Fruit fly (Drosophila melanogaster): Measurements from ENCODE around the gene Nup35.

Nup35 gene

dm6 chrX:18645720-18646213 lies 2.2 kb upstream of the Nup35 start (continued):
- TF ChIP-seq Lhr (GFP tag; optimal IDR thresholded peaks at IDR 0.05) = no peak
- TF ChIP-seq dimm (GFP tag; IDR thresholded peaks at IDR 0.05) = 0 out of 2 replicates have a peak, but pooled peaks have one; percentile 25
- TF ChIP-seq NfI (GFP tag; optimal IDR thresholded peaks at IDR 0.05) = peak; percentile 23

dm6 chrX:18646855-18647699 lies 905 bp upstream of the Nup35 start, which contains the start of gene Rip11:
TSS of gene Rip11 (minus strand) at chrX:18647648.
- TF ChIP-seq fd96Cb (tag; optimal IDR thresholded peaks at IDR 0.05) = no peak
- TF ChIP-seq Taf1 (GFP tag; IDR thresholded peaks at IDR 0.05) = no peak; the same call in 1 of the 2 replicates
- TF ChIP-seq CG12769 (tag; optimal IDR thresholded peaks at IDR 0.05) = no peak
- peak; percentile 85 for TF ChIP-seq Ets65A (GFP tag)
- TF ChIP-seq sr (GFP tag; IDR thresholded peaks at IDR 0.05) = 0 out of 3 replicates have a peak, but pooled peaks have one; percentile 43
- no peak for TF ChIP-seq CG18599 (GFP tag; optimal IDR thresholded peaks at IDR 0.05)
- TF ChIP-seq D19B (GFP tag; optimal IDR thresholded peaks at IDR 0.05) = no peak
- peak; percentile 85 for TF ChIP-seq crol (GFP tag; IDR thresholded peaks at IDR 0.05)
- no peak for TF ChIP-seq Dfd (GFP tag; optimal IDR thresholded peaks at IDR 0.05)
- no peak for TF ChIP-seq CG31224 (GFP tag; IDR thresholded peaks at IDR 0.05)
- no peak for TF ChIP-seq B-H2 (GFP tag; optimal IDR thresholded peaks at IDR 0.05)
- TF ChIP-seq GATAe (GFP tag; conservative IDR thresholded peaks at IDR 0.05) = peak; percentile 74; the same call in 1 of the 2 replicates
- TF ChIP-seq dpn (GFP tag; optimal IDR thresholded peaks at IDR 0.05) = peak in 1 of 2 experiments; percentile 28
- TF ChIP-seq croc (GFP tag; conservative IDR thresholded peaks at IDR 0.05) = no peak
- TF ChIP-seq cwo (GFP tag; optimal IDR thresholded peaks at IDR 0.05) = peak; percentile 2
- TF ChIP-seq CG10274 (GFP tag; optimal IDR thresholded peaks at IDR 0.05) = no peak
- TF ChIP-seq Rfx (GFP tag; IDR thresholded peaks at IDR 0.05) = peak; percentile 79
- no peak for TF ChIP-seq CG5180 (GFP tag; optimal IDR thresholded peaks at IDR 0.05)
- TF ChIP-seq sens (GFP tag) = peak; percentile 80
- TF ChIP-seq HmgD (GFP tag; optimal IDR thresholded peaks at IDR 0.05) = peak; percentile 22
- peak; percentile 63 for TF ChIP-seq amos (GFP tag; IDR thresholded peaks at IDR 0.05; ENCODE audit: partially characterized antibody)
- peak; percentile 15 for TF ChIP-seq CG12104 (GFP tag; optimal IDR thresholded peaks at IDR 0.05)
- peak; percentile 44 for TF ChIP-seq sug (tag; optimal IDR thresholded peaks at IDR 0.05)
- peak; percentile 27 for TF ChIP-seq CG7786 (GFP tag; optimal IDR thresholded peaks at IDR 0.05)
- TF ChIP-seq CG10543 (GFP tag; optimal IDR thresholded peaks at IDR 0.05) = no peak
- TF ChIP-seq CG11695 (GFP tag; IDR thresholded peaks at IDR 0.05) = peak; percentile 39; the same call in 1 of the 3 replicates
- peak; percentile 48 for TF ChIP-seq kni (GFP tag; optimal IDR thresholded peaks at IDR 0.05)
- no peak for TF ChIP-seq Lim3 (GFP tag; IDR thresholded peaks at IDR 0.05)
- TF ChIP-seq Med (GFP tag) = peak; percentile 80
- TF ChIP-seq bbx (GFP tag; IDR thresholded peaks at IDR 0.05; ENCODE audit: partially characterized antibody) = peak; percentile 56; the same call in 1 of the 2 replicates
- TF ChIP-seq Side (GFP tag; optimal IDR thresholded peaks at IDR 0.05) = peak; percentile 28
- TF ChIP-seq Scr (GFP tag; IDR thresholded peaks at IDR 0.05; ENCODE audit: partially characterized antibody) = no peak
- no peak for TF ChIP-seq CG16863 (GFP tag; optimal IDR thresholded peaks at IDR 0.05)
- no peak for TF ChIP-seq CkIIα-i1 (GFP tag; IDR thresholded peaks at IDR 0.05)
- peak; percentile 0 for TF ChIP-seq Nf-YC (tag; optimal IDR thresholded peaks at IDR 0.05)
- peak; percentile 64 for TF ChIP-seq Elba2 (GFP tag; optimal IDR thresholded peaks at IDR 0.05)
- no peak for TF ChIP-seq scrt (GFP tag; optimal IDR thresholded peaks at IDR 0.05)
- peak; percentile 34 for TF ChIP-seq row (GFP tag; IDR thresholded peaks at IDR 0.05)
- no peak for TF ChIP-seq usp (GFP tag; optimal IDR thresholded peaks at IDR 0.05)
- TF ChIP-seq CG7839 (tag; optimal IDR thresholded peaks at IDR 0.05) = no peak
- peak; percentile 24 for TF ChIP-seq HLHmδ (GFP tag; optimal IDR thresholded peaks at IDR 0.05)
- TF ChIP-seq CG15073 (GFP tag; optimal IDR thresholded peaks at IDR 0.05) = no peak
- TF ChIP-seq az2 (GFP tag; optimal IDR thresholded peaks at IDR 0.05) = peak; percentile 24
- no peak for TF ChIP-seq Dp (GFP tag; optimal IDR thresholded peaks at IDR 0.05)

Data from whole organism, embryonic.